Worm (Caenorhabditis elegans): Measurements from ENCODE around the gene tag-314.

Gene tag-314

ce11 chrV:10460685-10461084 is 32.2 kb upstream of the tag-314 start:
- TF ChIP-seq elt-3 (tag; optimal IDR thresholded peaks at IDR 0.05) (peak in 1 of 3 experiments; percentile 9), mml-1 (tag; optimal IDR thresholded peaks at IDR 0.05) (no peak), ceh-28 (tag; optimal IDR thresholded peaks at IDR 0.05) (no peak), nhr-43 (tag; optimal IDR thresholded peaks at IDR 0.05; ENCODE audit: poor library complexity, severe bottlenecking) (peak; percentile 34)

- no peak for TF ChIP-seq mdl-1 (tag; optimal IDR thresholded peaks at IDR 0.05)
Observed at ce11 chrV:10457247-10457646, 28.7 kb upstream of the tag-314 start, which contains the start of gene F22E12.1. Gene F22E12.1, minus strand, starts transcription at chrV:10457347.

ce11 chrV:10453466-10453865 is 25.0 kb upstream of the tag-314 start, which contains the start of gene Y32F6A.5:
Gene Y32F6A.5, minus strand, starts transcription at chrV:10453605.
- TF ChIP-seq ceh-82 (tag; optimal IDR thresholded peaks at IDR 0.05) (no peak), mml-1 (tag; optimal IDR thresholded peaks at IDR 0.05) (no peak), nfya-1 (tag; optimal IDR thresholded peaks at IDR 0.05; ENCODE audit: insufficient read depth) (peak; percentile 32), ztf-11 (tag; optimal IDR thresholded peaks at IDR 0.05) (no peak)

ce11 chrV:10441135-10442024 is 12.9 kb upstream of the tag-314 start, which contains the start of gene pap-1:
Gene pap-1, plus strand, starts transcription at chrV:10441974.
- TF ChIP-seq ceh-28 (tag; optimal IDR thresholded peaks at IDR 0.05) (peak; percentile 76), hmg-11 (tag; optimal IDR thresholded peaks at IDR 0.05) (peak; percentile 60), tbx-2 (tag; optimal IDR thresholded peaks at IDR 0.05) (no peak), nhr-23 (tag; optimal IDR thresholded peaks at IDR 0.05) (no peak), nhr-237 (tag; optimal IDR thresholded peaks at IDR 0.05) (no peak), ztf-11 (tag; optimal IDR thresholded peaks at IDR 0.05) (no peak), lin-39 (tag; optimal IDR thresholded peaks at IDR 0.05) (no peak), pha-4 (tag; optimal IDR thresholded peaks at IDR 0.05) (peak; percentile 3), mdl-1 (tag; optimal IDR thresholded peaks at IDR 0.05) (no peak), elt-2 (tag; optimal IDR thresholded peaks at IDR 0.05) (peak; percentile 21), ztf-4 (tag; optimal IDR thresholded peaks at IDR 0.05) (no peak), R02D3.7 (tag; optimal IDR thresholded peaks at IDR 0.05) (no peak), lsy-12 (tag; optimal IDR thresholded peaks at IDR 0.05) (no peak), lin-15B (tag; optimal IDR thresholded peaks at IDR 0.05) (peak; percentile 1), nhr-43 (tag; optimal IDR thresholded peaks at IDR 0.05; ENCODE audit: poor library complexity, severe bottlenecking) (peak; percentile 15), nhr-28 (tag; optimal IDR thresholded peaks at IDR 0.05) (no peak), nfya-1 (tag; optimal IDR thresholded peaks at IDR 0.05; ENCODE audit: insufficient read depth) (peak; percentile 49)

- TF ChIP-seq egl-5 (tag; optimal IDR thresholded peaks at IDR 0.05) (no peak), ceh-28 (tag; optimal IDR thresholded peaks at IDR 0.05) (no peak), mdl-1 (tag; optimal IDR thresholded peaks at IDR 0.05) (no peak), jun-1 (tag; optimal IDR thresholded peaks at IDR 0.05) (no peak), egl-27 (tag; optimal IDR thresholded peaks at IDR 0.05) (no peak), nhr-43 (tag; optimal IDR thresholded peaks at IDR 0.05; ENCODE audit: poor library complexity, severe bottlenecking) (no peak), ama-1 (optimal IDR thresholded peaks at IDR 0.05) (no peak), ZK546.5 (tag; optimal IDR thresholded peaks at IDR 0.05) (no peak), lin-15B (tag; optimal IDR thresholded peaks at IDR 0.05) (no peak), unc-39 (tag; optimal IDR thresholded peaks at IDR 0.05) (no peak), daf-12 (tag; optimal IDR thresholded peaks at IDR 0.05) (no peak), ceh-16 (tag; optimal IDR thresholded peaks at IDR 0.05) (no peak), nhr-28 (tag; optimal IDR thresholded peaks at IDR 0.05) (no peak), tbx-2 (tag; optimal IDR thresholded peaks at IDR 0.05) (no peak), fkh-10 (GFP tag; optimal IDR thresholded peaks at IDR 0.05) (no peak), snpc-4 (tag; optimal IDR thresholded peaks at IDR 0.05) (no peak)
Observed at ce11 chrV:10440723-10441122, 12.2 kb upstream of the tag-314 start, which contains the start of gene snf-10. Gene snf-10, minus strand, starts transcription at chrV:10440823.

ce11 chrV:10436612-10437011 is 8.1 kb upstream of the tag-314 start, which contains the start of gene set-22:
Gene set-22, plus strand, starts transcription at chrV:10436912.
- TF ChIP-seq nhr-28 (tag; optimal IDR thresholded peaks at IDR 0.05) (no peak), nhr-25 (tag; optimal IDR thresholded peaks at IDR 0.05) (no peak), elt-3 (tag; optimal IDR thresholded peaks at IDR 0.05) (no peak), nfya-1 (tag; optimal IDR thresholded peaks at IDR 0.05; ENCODE audit: insufficient read depth) (no peak), ceh-82 (tag; optimal IDR thresholded peaks at IDR 0.05) (no peak), elt-2 (tag; optimal IDR thresholded peaks at IDR 0.05) (no peak), sea-2 (GFP tag; optimal IDR thresholded peaks at IDR 0.05) (no peak), pqm-1 (tag; optimal IDR thresholded peaks at IDR 0.05) (no peak), nhr-237 (tag; optimal IDR thresholded peaks at IDR 0.05) (no peak), mdl-1 (tag; optimal IDR thresholded peaks at IDR 0.05) (no peak), ceh-16 (tag; optimal IDR thresholded peaks at IDR 0.05) (no peak), egl-27 (tag; optimal IDR thresholded peaks at IDR 0.05) (no peak), fos-1 (tag; optimal IDR thresholded peaks at IDR 0.05) (no peak), nhr-77 (tag; optimal IDR thresholded peaks at IDR 0.05) (no peak), daf-12 (tag; optimal IDR thresholded peaks at IDR 0.05) (no peak), jun-1 (tag; optimal IDR thresholded peaks at IDR 0.05) (no peak), lin-39 (tag; optimal IDR thresholded peaks at IDR 0.05) (no peak)
